Fruit fly (Drosophila melanogaster): ENCODE data around the gene CG31674.

CG31674 gene

DNA sequence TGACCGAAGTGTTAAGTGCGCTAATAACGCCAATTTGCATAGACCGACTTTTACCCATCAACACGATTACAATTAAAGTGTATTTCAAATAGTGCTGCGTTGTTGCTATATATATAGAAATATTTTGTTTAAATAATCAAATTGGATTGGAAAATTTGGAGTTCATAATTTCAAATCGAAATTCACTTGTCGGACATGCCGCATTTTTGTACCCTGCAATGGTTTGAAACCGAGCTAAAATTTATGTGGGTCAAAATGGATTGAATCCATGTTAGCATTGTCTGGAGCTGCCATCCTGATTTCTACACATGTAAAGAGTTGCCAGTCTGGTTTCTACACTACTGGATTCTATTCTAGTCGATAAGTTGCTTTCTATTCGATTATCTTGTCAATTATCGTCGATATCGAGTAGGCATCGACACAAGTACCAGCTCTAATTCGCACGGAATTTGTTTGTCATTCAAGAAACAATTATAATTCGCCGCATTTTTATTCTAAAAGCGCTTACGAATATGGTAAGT lies 43.7 kb upstream of the CG31674 start, which contains the start of gene Pomp (continued):
- peak; percentile 2 for TF ChIP-seq Neu2 (GFP tag; optimal IDR thresholded peaks at IDR 0.05; ENCODE audit: borderline replicate concordance)
- peak; percentile 63 for TF ChIP-seq CG8290 (GFP tag; optimal IDR thresholded peaks at IDR 0.05)
- TF ChIP-seq CG8290 (tag; optimal IDR thresholded peaks at IDR 0.05): peak in 1 of 2 experiments; percentile 83
- TF ChIP-seq knrl (GFP tag; IDR thresholded peaks at IDR 0.05; ENCODE audit: partially characterized antibody): peak; percentile 64; the same call in 2 of the 3 replicates
- TF ChIP-seq CG18619 (GFP tag; optimal IDR thresholded peaks at IDR 0.05): peak; percentile 78
- 0 out of 2 replicates have a peak, but pooled peaks have one; percentile 41 for TF ChIP-seq CkIIα-i1 (GFP tag; IDR thresholded peaks at IDR 0.05)
- peak; percentile 78 for TF ChIP-seq CTCF (GFP tag; optimal IDR thresholded peaks at IDR 0.05)
- peak; percentile 33 for TF ChIP-seq pho (GFP tag; optimal IDR thresholded peaks at IDR 0.05)
- peak; percentile 29 for TF ChIP-seq psq (GFP tag; optimal IDR thresholded peaks at IDR 0.05)
- peak; percentile 80 for TF ChIP-seq sisA (GFP tag; IDR thresholded peaks at IDR 0.05)
- TF ChIP-seq Lhr (GFP tag; optimal IDR thresholded peaks at IDR 0.05): peak; percentile 96
- TF ChIP-seq CG43689 (GFP tag; IDR thresholded peaks at IDR 0.05): 0 out of 2 replicates have a peak, but pooled peaks have one; percentile 18
- peak; percentile 9 for TF ChIP-seq en (GFP tag; optimal IDR thresholded peaks at IDR 0.05)
- peak; percentile 39 to 61 for TF ChIP-seq chif (GFP tag; optimal IDR thresholded peaks at IDR 0.05)
- TF ChIP-seq kah (GFP tag; optimal IDR thresholded peaks at IDR 0.05): peak; percentile 60
- TF ChIP-seq z (GFP tag; IDR thresholded peaks at IDR 0.05): no peak
- TF ChIP-seq D (optimal IDR thresholded peaks at IDR 0.05): no peak
- TF ChIP-seq D (GFP tag; optimal IDR thresholded peaks at IDR 0.05): peak; percentile 73
- TF ChIP-seq chn (GFP tag; optimal IDR thresholded peaks at IDR 0.05): peak; percentile 70
- TF ChIP-seq CG15479 (GFP tag; optimal IDR thresholded peaks at IDR 0.05): no peak
- TF ChIP-seq CG7372 (GFP tag; IDR thresholded peaks at IDR 0.05): peak; percentile 84
- TF ChIP-seq BtbVII (GFP tag; optimal IDR thresholded peaks at IDR 0.05): peak; percentile 78
- TF ChIP-seq CG8478 (optimal IDR thresholded peaks at IDR 0.05): no peak
- TF ChIP-seq slou (GFP tag; optimal IDR thresholded peaks at IDR 0.05): peak; percentile 81
- peak; percentile 61; the same call in 1 of the 3 replicates for TF ChIP-seq CG2889 (GFP tag; IDR thresholded peaks at IDR 0.05)
- peak; percentile 44 for TF ChIP-seq tx (GFP tag; optimal IDR thresholded peaks at IDR 0.05)
- TF ChIP-seq CG12391 (tag; optimal IDR thresholded peaks at IDR 0.05): peak; percentile 88
- TF ChIP-seq lmd (GFP tag; IDR thresholded peaks at IDR 0.05): peak; percentile 90
- peak; percentile 84 for TF ChIP-seq ATbp (GFP tag; optimal IDR thresholded peaks at IDR 0.05)
- TF ChIP-seq emc (GFP tag; optimal IDR thresholded peaks at IDR 0.05): peak; percentile 19
- peak; percentile 88 for TF ChIP-seq Gug (GFP tag; IDR thresholded peaks at IDR 0.05)
- peak; percentile 29 for TF ChIP-seq CG34376 (GFP tag; optimal IDR thresholded peaks at IDR 0.05)
- peak; percentile 85 for TF ChIP-seq CG15269 (tag; optimal IDR thresholded peaks at IDR 0.05)
- peak; percentile 86 for TF ChIP-seq otp (GFP tag; IDR thresholded peaks at IDR 0.05)
- peak; percentile 88 for TF ChIP-seq fd96Cb (tag; optimal IDR thresholded peaks at IDR 0.05)
- TF ChIP-seq Optix (GFP tag; IDR thresholded peaks at IDR 0.05): peak; percentile 67; the same call in 1 of the 3 replicates
- peak; percentile 60 for TF ChIP-seq BEAF-32 (GFP tag; optimal IDR thresholded peaks at IDR 0.05)
- TF ChIP-seq Gsc (GFP tag; IDR thresholded peaks at IDR 0.05): peak; percentile 69
- peak; percentile 92 for TF ChIP-seq CG17829 (tag; optimal IDR thresholded peaks at IDR 0.05)
- TF ChIP-seq CG1529 (GFP tag; optimal IDR thresholded peaks at IDR 0.05): peak; percentile 66
- TF ChIP-seq CG17568 (GFP tag; optimal IDR thresholded peaks at IDR 0.05): peak; percentile 67
- peak; percentile 91 for TF ChIP-seq CG14441 (GFP tag; IDR thresholded peaks at IDR 0.05)
- no peak; the same call in 1 of the 2 replicates for TF ChIP-seq hbn (GFP tag; IDR thresholded peaks at IDR 0.05; ENCODE audit: partially characterized antibody)
- peak; percentile 92 for TF ChIP-seq CG32532 (GFP tag; IDR thresholded peaks at IDR 0.05)
- peak; percentile 44 for TF ChIP-seq CG8281 (tag; optimal IDR thresholded peaks at IDR 0.05)
- TF ChIP-seq ind (GFP tag; optimal IDR thresholded peaks at IDR 0.05): peak; percentile 91
- TF ChIP-seq gcm2 (GFP tag; optimal IDR thresholded peaks at IDR 0.05): peak; percentile 63
- no peak for TF ChIP-seq CG12236 (GFP tag; optimal IDR thresholded peaks at IDR 0.05)
- peak; percentile 65 for TF ChIP-seq sens-2 (GFP tag; IDR thresholded peaks at IDR 0.05)
- peak; percentile 78 for TF ChIP-seq al (GFP tag; IDR thresholded peaks at IDR 0.05)
- TF ChIP-seq CG12299 (tag; optimal IDR thresholded peaks at IDR 0.05): no peak
- TF ChIP-seq Ptx1 (GFP tag; IDR thresholded peaks at IDR 0.05): peak; percentile 85

Data from whole organism, embryonic.